Worm (Caenorhabditis elegans) whole organism, L4 larva: ENCODE results near the gene Y75D11A.2.
"Not testable (repeated sequence)": the region's sequence is repeated elsewhere in the genome, so short reads cannot be mapped to it uniquely, and the experiment has no call there.

ENCODE experiments used
- T20F7.1 ChIP-seq: fragments of 200-800 bp; sonication (Bioruptor generic); optimal IDR thresholded peaks from 2 replicates; lab custom pipeline; 2018; ENCODE audit warnings: mild to moderate bottlenecking, missing genetic modification characterization, missing compliant biosample characterization
- T26A8.4 ChIP-seq: fragments of 200-800 bp; sonication (Bioruptor generic); IDR thresholded peaks from 2 replicates; pipeline ENCODE4 v1.3.6; 2022; ENCODE audit warnings: missing genetic modification characterization, missing compliant biosample characterization
- Y105C5A.15 ChIP-seq: fragments of 200-800 bp; sonication (Bioruptor generic); IDR thresholded peaks from 2 replicates; pipeline ENCODE4 v1.3.6; 2022; ENCODE audit warnings: missing genetic modification characterization, missing compliant biosample characterization
- Y5F2A.4 ChIP-seq: fragments of 200-800 bp; sonication (Bioruptor generic); optimal IDR thresholded peaks from 2 replicates; lab custom pipeline; 2018; ENCODE audit warnings: mild to moderate bottlenecking, missing genetic modification characterization, missing compliant biosample characterization
- Y75B8A.6 ChIP-seq: fragments of 200-800 bp; sonication (Bioruptor generic); IDR thresholded peaks from 2 replicates; pipeline ENCODE4 v1.3.6; 2022; ENCODE audit warnings: missing genetic modification reagents, missing genetic modification characterization, missing compliant biosample characterization
- aha-1 ChIP-seq: fragments of 150-350 bp; peaks from one replicate; lab custom pipeline; 2014; ENCODE audit warnings: missing biosample characterization, missing genetic modification characterization
- attf-4 ChIP-seq: sonication (generic microtip); optimal IDR thresholded peaks from 3 replicates; lab custom pipeline; 2017; ENCODE audit warnings: missing biosample characterization, missing genetic modification characterization
- ceh-20 ChIP-seq: fragments of 200-800 bp; sonication (Bioruptor generic); IDR thresholded peaks from 2 replicates; pipeline ENCODE4 v1.3.6; 2022; ENCODE audit warnings: missing genetic modification reagents, missing genetic modification characterization, missing compliant biosample characterization
- ctbp-1 ChIP-seq: fragments of 200-800 bp; sonication (Bioruptor generic); IDR thresholded peaks from 2 replicates; pipeline ENCODE4 v1.3.6; 2022; ENCODE audit warnings: missing genetic modification reagents, missing genetic modification characterization, missing compliant biosample characterization
- daf-16 ChIP-seq, 3 experiments: sonication (generic microtip); optimal IDR thresholded peaks; 2 replicates each; lab custom pipeline; 2016 to 2017; ENCODE audit warnings: missing genetic modification characterization in 3 of 3, missing genetic modification reagents in 3 of 3, mild to moderate bottlenecking in 2 of 3, missing compliant biosample characterization in 2 of 3, missing biosample characterization in 1 of 3, moderate library complexity in 1 of 3
- dmd-6 ChIP-seq: fragments of 200-800 bp; sonication (Bioruptor generic); IDR thresholded peaks from 2 replicates; pipeline ENCODE4 v1.3.6; 2022; ENCODE audit warnings: missing genetic modification reagents, missing genetic modification characterization, missing compliant biosample characterization
- dmd-9 ChIP-seq: fragments of 200-800 bp; sonication (Bioruptor generic); IDR thresholded peaks from 2 replicates; pipeline ENCODE4 v1.3.6; 2022; ENCODE audit warnings: missing genetic modification reagents, missing genetic modification characterization, missing compliant biosample characterization
- fkh-10 ChIP-seq: fragments of 150-350 bp; optimal IDR thresholded peaks from 2 replicates; lab custom pipeline; 2014; ENCODE audit warnings: missing biosample characterization, missing genetic modification reagents, missing genetic modification characterization
- hlh-30 ChIP-seq: sonication (generic microtip); optimal IDR thresholded peaks from 2 replicates; lab custom pipeline; 2017; ENCODE audit warnings: antibody characterized with exemption, mild to moderate bottlenecking, missing genetic modification characterization, missing compliant biosample characterization; ENCODE audit not compliant: insufficient read depth
- lin-15B ChIP-seq: fragments of 150-350 bp; sonication (generic microtip); optimal IDR thresholded peaks from 3 replicates; lab custom pipeline; 2014; ENCODE audit warnings: missing biosample characterization, missing genetic modification characterization
- lsy-2 ChIP-seq, 2 experiments: fragments of 150-350 bp in 1 of 2; sonication (generic microtip) in 1 of 2; optimal IDR thresholded peaks; 2 replicates each; lab custom pipeline; 2014 to 2017; ENCODE audit warnings: missing biosample characterization in 2 of 2, missing genetic modification characterization in 2 of 2
- mdl-1 ChIP-seq, 2 experiments: fragments of 150-350 bp in 1 of 2; sonication (generic microtip) in 1 of 2; optimal IDR thresholded peaks; 2 replicates each; lab custom pipeline; 2014 to 2017; ENCODE audit warnings: missing biosample characterization in 2 of 2, missing genetic modification characterization in 2 of 2
- mdt-29 ChIP-seq: fragments of 200-800 bp; sonication (Bioruptor generic); IDR thresholded peaks from 2 replicates; pipeline ENCODE4 v1.3.6; 2022; ENCODE audit warnings: missing genetic modification reagents, missing genetic modification characterization, missing compliant biosample characterization
- mxl-2 ChIP-seq: fragments of 200-800 bp; sonication (Bioruptor generic); conservative IDR thresholded peaks from 2 replicates; pipeline ENCODE4 v1.3.6; 2022; ENCODE audit warnings: missing genetic modification reagents, missing genetic modification characterization, missing compliant biosample characterization
- nhr-10 ChIP-seq: fragments of 150-350 bp; optimal IDR thresholded peaks from 2 replicates; lab custom pipeline; 2014; ENCODE audit warnings: missing biosample characterization, missing genetic modification characterization
- nhr-48 ChIP-seq: sonication (generic microtip); optimal IDR thresholded peaks from 2 replicates; lab custom pipeline; 2016; ENCODE audit warnings: mild to moderate bottlenecking, missing genetic modification characterization, missing compliant biosample characterization
- pha-4 ChIP-seq, 2 experiments: fragments of 150-350 bp in 1 of 2; fragments of 200-800 bp in 1 of 2; sonication (Bioruptor generic) in 1 of 2; IDR thresholded peaks in 1 of 2; optimal IDR thresholded peaks in 1 of 2; 2 replicates each; pipeline versions ENCODE4 v1.3.6 to Lab custom; 2014 to 2022; ENCODE audit warnings: missing genetic modification characterization in 2 of 2, missing genetic modification reagents in 2 of 2, missing biosample characterization in 1 of 2, missing compliant biosample characterization in 1 of 2
- set-16 ChIP-seq: fragments of 200-800 bp; sonication (Bioruptor generic); IDR thresholded peaks from 2 replicates; pipeline ENCODE4 v1.3.6; 2022; ENCODE audit warnings: missing genetic modification reagents, missing genetic modification characterization, missing compliant biosample characterization
- skn-1 ChIP-seq: fragments of 150-350 bp; optimal IDR thresholded peaks from 2 replicates; lab custom pipeline; 2014; ENCODE audit warnings: missing biosample characterization, missing genetic modification characterization
- unc-130 ChIP-seq: sonication (generic microtip); optimal IDR thresholded peaks from 2 replicates; lab custom pipeline; 2016; ENCODE audit warnings: missing genetic modification reagents, missing genetic modification characterization, missing compliant biosample characterization
- vab-7 ChIP-seq: fragments of 200-800 bp; sonication (Bioruptor generic); IDR thresholded peaks from 2 replicates; pipeline ENCODE4 v1.3.6; 2022; ENCODE audit warnings: missing genetic modification reagents, missing genetic modification characterization, missing compliant biosample characterization
- ztf-11 ChIP-seq: fragments of 150-350 bp; optimal IDR thresholded peaks from 2 replicates; lab custom pipeline; 2014; ENCODE audit warnings: missing biosample characterization, missing genetic modification characterization
- ztf-7 ChIP-seq: fragments of 150-350 bp; optimal IDR thresholded peaks from 2 replicates; lab custom pipeline; 2014; ENCODE audit warnings: missing biosample characterization, missing genetic modification characterization

The Y75D11A.2 gene

DNA sequence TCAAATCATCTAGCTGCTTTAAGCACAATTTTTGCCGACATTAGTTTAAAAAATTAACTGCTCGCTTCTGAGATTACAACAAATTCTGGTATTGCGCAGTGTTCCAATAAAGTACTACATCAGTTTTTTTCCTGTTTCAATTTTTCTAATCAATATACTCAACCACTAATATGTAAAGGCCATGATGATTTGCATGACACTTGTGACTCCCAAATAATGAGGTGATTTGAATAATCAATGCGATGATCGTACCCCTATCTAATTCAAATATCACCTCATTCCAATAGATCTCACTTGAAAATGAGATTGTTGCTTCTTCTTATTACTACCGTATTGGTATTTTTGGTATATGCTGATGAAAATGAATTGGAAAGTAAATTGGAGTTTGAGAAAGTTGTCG lies 15.6 kb upstream of the Y75D11A.2 start, which contains the start of gene F07G6.2:
Gene F07G6.2 (plus strand): TSS at position 301 of the 400 bp plus-strand sequence.
- TF ChIP-seq ceh-20 (GFP tag; lab: Robert Waterston, UW): no peak
- TF ChIP-seq Y75B8A.6 (GFP tag; lab: Robert Waterston, UW): no peak
- TF ChIP-seq ztf-11: no peak
- TF ChIP-seq ctbp-1 (GFP tag; lab: Robert Waterston, UW): no peak
- no peak for TF ChIP-seq nhr-48 (tag; lab: Kevin White, UChicago)
- no peak for TF ChIP-seq fkh-10 (GFP tag; lab: Kevin White, UChicago)
- no peak for TF ChIP-seq mdl-1 (tag; optimal IDR thresholded peaks at IDR 0.05; lab: Kevin White, UChicago)
- no peak for TF ChIP-seq aha-1 (tag; lab: Kevin White, UChicago)
- TF ChIP-seq mdt-29 (GFP tag; lab: Robert Waterston, UW): no peak
- no peak for TF ChIP-seq T20F7.1 (GFP tag; lab: Kevin White, UChicago)
- TF ChIP-seq dmd-9 (GFP tag; lab: Robert Waterston, UW): no peak
- no peak for TF ChIP-seq hlh-30 (tag; lab: Kevin White, UChicago)
- TF ChIP-seq mxl-2 (GFP tag; lab: Robert Waterston, UW): no peak
- no peak for TF ChIP-seq vab-7 (GFP tag; lab: Robert Waterston, UW)
- no peak for TF ChIP-seq lsy-2 (tag; optimal IDR thresholded peaks at IDR 0.05; lab: Kevin White, UChicago)
- TF ChIP-seq T26A8.4 (GFP tag; lab: Robert Waterston, UW): no peak
- no peak for TF ChIP-seq unc-130 (GFP tag; lab: Kevin White, UChicago)
- no peak for TF ChIP-seq daf-16 (GFP tag; optimal IDR thresholded peaks at IDR 0.05; lab: Kevin White, UChicago)
- TF ChIP-seq daf-16 (tag; optimal IDR thresholded peaks at IDR 0.05; lab: Kevin White, UChicago): no peak
- no peak for TF ChIP-seq nhr-10 (tag; lab: Kevin White, UChicago)
- TF ChIP-seq ztf-7 (tag; lab: Kevin White, UChicago): no peak

DNA sequence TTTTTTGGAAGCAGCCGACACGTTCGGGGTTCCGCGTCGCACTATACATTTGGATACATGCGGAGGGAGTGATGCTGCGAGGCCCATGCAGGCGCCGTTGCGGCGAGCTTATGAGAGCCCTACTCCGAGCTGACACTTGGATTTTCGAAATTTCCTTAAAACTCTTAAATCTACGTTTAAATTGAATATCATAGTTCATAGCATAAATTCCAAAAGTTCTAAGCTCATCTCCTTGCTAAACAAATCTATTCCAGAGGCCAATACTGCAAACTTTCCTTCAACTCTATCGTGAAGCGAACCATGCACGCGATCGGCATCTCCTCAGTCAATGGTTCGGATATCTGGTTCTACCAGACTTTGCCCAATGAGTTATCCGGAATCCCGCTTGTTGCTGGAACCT lies 13.1 kb upstream of the Y75D11A.2 start, which contains the start of gene dgn-3:
Gene dgn-3 (plus strand): TSS at position 301 of the 400 bp plus-strand sequence.
- no peak for TF ChIP-seq nhr-10 (tag; lab: Kevin White, UChicago)
- no peak for TF ChIP-seq lin-15B (tag; lab: Kevin White, UChicago)
- TF ChIP-seq set-16 (GFP tag; lab: Robert Waterston, UW): peak; percentile 44; the same call in 1 of the 2 replicates
- TF ChIP-seq ztf-11: no peak

DNA sequence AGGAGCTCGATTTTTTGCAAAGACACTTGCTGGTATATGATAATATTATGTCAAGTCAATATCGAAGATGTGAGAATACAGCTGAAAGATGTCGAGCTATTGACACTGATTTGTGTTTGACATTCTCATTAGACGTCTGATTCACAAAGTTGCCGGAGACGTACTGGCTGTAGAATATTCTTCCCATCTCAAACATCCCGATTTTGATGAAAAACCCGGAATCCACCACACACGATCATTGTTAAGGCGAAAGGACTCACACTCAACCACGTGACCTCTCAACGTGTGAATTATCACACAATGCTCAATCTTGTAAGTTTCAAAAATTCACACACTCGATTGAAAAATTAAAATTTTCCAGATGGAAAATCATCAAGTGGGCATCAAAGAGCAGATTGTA lies 6.7 kb upstream of the Y75D11A.2 start, which contains the start of gene F07G6.12:
Gene F07G6.12 (plus strand): TSS at position 301 of the 400 bp plus-strand sequence.
- TF ChIP-seq attf-4 (tag; lab: Kevin White, UChicago): no peak

DNA sequence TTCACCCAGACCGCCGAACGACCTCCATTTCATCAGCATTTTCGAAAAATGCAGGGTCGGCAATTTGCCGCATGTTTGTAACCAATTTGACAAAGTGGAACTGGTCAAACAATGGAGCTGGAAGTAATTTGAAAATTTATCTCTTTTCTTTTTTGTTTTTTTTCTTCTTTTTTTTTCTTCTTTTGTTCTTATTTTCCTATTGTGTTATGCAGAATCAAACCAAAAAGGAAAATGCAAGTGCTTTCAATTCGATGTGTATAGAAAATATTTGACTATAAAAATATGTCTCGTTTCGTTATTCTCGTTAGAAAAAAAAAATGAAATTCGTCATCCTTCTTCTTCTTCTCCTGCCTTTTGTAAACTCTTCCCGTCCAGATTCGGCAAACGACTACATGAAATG lies 5.0 kb upstream of the Y75D11A.2 start, which contains the start of gene F07G6.10:
Gene F07G6.10 (plus strand): TSS at position 301 of the 400 bp plus-strand sequence.
- no peak for TF ChIP-seq dmd-6 (GFP tag; lab: Robert Waterston, UW)
- TF ChIP-seq lsy-2 (tag; optimal IDR thresholded peaks at IDR 0.05; lab: Kevin White, UChicago): no peak

DNA sequence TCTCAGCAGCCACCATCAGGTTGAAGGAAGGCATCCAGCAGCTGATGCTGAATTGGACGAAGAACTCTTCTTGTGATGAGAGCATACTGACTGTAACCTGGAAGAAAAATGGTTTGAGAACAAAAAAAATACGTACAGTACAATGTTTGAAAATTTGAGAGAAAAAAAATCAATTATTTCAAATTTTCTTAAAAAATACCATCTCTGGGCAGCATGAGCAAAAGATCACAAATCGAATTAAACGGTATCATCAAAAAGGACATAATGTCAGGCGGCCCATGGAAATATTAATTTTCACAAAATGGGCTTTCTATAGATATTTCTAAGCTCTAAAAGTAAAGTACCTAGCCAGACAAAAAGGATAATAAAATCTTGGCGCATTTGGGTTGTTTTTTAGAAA lies 3.5 kb downstream of the Y75D11A.2 start, which contains the start of gene Y75D11A.3:
Gene Y75D11A.3 (minus strand): TSS at position 101 of the 400 bp plus-strand sequence.
- TF ChIP-seq nhr-48 (tag; lab: Kevin White, UChicago); pha-4 (GFP tag; IDR thresholded peaks at IDR 0.05; lab: Robert Waterston, UW); pha-4 (tag; optimal IDR thresholded peaks at IDR 0.05; lab: Kevin White, UChicago); Y105C5A.15 (GFP tag; lab: Robert Waterston, UW): not testable (repeated sequence)

DNA sequence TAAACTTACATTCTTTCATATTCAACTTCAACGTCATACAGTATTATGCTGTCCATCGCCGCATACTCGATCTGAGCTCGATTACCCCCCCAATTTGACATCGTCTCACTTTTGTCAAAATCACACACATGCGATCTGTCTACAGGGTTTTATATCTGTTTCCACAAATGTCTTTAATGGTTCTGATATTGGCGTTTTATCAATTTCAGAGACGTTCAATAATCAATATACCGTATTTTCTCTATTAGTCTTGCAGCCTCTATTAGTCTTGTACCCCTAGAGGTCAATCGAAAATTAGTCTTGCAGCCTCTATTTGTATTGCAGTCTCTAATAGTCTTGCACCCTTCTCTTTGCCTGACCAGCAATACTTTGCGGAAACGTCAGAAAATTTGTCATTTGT lies 5.8 kb downstream of the Y75D11A.2 start, which contains the start of gene Y75D11A.6:
Gene Y75D11A.6 (minus strand): TSS at position 101 of the 400 bp plus-strand sequence.
- TF ChIP-seq hlh-30 (tag; lab: Kevin White, UChicago); skn-1 (tag; lab: Kevin White, UChicago); Y5F2A.4 (GFP tag; lab: Kevin White, UChicago): not testable (repeated sequence)
